Worm (Caenorhabditis elegans) whole organism, L3 larva: ENCODE measurements around the gene Y116F11A.6.

Experiments used
- ZK546.5 ChIP-seq: sonication (generic microtip); optimal IDR thresholded peaks from 2 replicates; lab custom pipeline; 2017; ENCODE audit warnings: missing biosample characterization, missing genetic modification characterization
- lin-39 ChIP-seq: fragments of 150-350 bp; optimal IDR thresholded peaks from 2 replicates; lab custom pipeline; 2018; ENCODE audit warnings: missing biosample characterization, missing genetic modification reagents, missing genetic modification characterization
- mml-1 ChIP-seq: fragments of 150-350 bp; sonication (generic microtip); optimal IDR thresholded peaks from 3 replicates; lab custom pipeline; 2014; ENCODE audit warnings: missing biosample characterization, missing genetic modification characterization
- snpc-4 ChIP-seq: fragments of 150-350 bp; optimal IDR thresholded peaks from 2 replicates; lab custom pipeline; 2014; ENCODE audit warnings: missing biosample characterization, missing genetic modification characterization
- zag-1 ChIP-seq: fragments of 150-350 bp; optimal IDR thresholded peaks from 2 replicates; lab custom pipeline; 2014; ENCODE audit warnings: missing biosample characterization, missing genetic modification characterization

ce11 chrV:19756253-19756652, 36.9 kb downstream of the Y116F11A.6 start, which contains the start of gene W04E12.9:
- TF ChIP-seq zag-1 (tag; lab: Kevin White, UChicago), result no peak
- no peak for TF ChIP-seq mml-1 (tag; lab: Kevin White, UChicago)
- TF ChIP-seq ZK546.5 (tag; lab: Kevin White, UChicago), result no peak
- TF ChIP-seq lin-39 (tag; lab: Kevin White, UChicago), result no peak
- no peak for TF ChIP-seq snpc-4 (tag; lab: Kevin White, UChicago)
